Worm (Caenorhabditis elegans): ENCODE results near the gene F39H12.1.

DNA sequence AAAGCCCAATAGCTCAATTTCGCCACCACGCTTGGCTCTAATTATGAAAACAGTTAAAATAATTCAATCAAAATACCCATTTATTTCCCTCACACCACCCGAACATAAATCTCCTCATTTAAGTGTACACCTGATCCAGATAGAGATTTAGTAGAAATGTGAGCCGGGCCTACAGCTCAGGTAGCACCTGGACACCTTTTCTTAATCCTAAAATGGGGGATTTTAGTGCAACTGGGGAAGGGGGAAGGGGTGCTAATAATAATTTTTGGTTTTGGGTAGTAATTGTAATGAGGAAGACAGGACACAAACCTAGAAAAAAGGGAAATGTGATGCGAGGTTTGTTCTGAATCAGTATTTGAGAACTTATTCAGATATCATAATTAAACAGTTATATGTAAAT is 19.0 kb downstream of the F39H12.1 start:
- TF ChIP-seq pha-4 (tag; optimal IDR thresholded peaks at IDR 0.05) (no peak), ham-2 (GFP tag; optimal IDR thresholded peaks at IDR 0.05) (no peak), nhr-237 (tag; optimal IDR thresholded peaks at IDR 0.05) (no peak)
